Fruit fly (Drosophila melanogaster): ENCODE data around the gene unk.

The unk gene

DNA sequence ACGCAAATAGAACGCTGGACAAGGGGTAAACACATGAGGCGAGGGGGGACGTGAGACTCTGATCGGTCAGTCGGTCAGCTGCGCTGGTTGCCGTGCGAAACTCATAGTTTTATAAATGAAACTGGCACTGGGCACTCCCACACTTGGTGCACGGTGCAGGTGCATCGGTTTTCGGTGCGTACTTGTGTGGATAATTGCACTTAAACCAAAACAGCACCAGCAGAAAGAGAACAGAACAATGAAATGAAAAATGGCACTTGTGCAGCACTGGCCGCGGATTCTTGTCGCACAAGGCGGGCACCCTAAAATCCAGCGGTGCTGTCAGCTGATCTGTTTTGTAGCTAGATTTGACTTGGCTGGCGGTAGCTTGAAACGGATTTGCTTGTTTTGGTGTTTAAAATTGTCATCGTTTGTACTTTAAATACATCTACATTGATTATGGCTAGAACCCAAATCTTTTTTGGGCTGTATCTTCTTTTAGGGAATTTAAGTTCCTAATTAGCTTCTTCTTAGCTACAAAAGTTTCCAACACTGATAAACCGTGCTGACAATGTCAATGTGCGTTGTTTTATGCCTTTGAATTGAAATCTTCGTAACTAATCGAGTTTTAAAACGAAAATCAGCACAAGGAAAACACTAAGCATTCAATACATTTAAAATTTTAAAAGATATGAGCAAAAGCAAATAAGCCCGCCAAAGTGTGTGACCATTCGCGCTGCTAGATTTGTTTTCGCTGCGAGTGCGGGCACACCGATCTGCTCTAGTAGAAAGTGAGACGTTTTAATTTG lies 39.8 kb downstream of the unk start, which contains the start of the genes Rassf and CenB1A:
Rassf (minus strand) TSS at position 249 of the 788 bp plus-strand sequence.
CenB1A (plus strand) TSS at position 718 of the 788 bp plus-strand sequence.
- TF ChIP-seq N (GFP tag; optimal IDR thresholded peaks at IDR 0.05): no peak
- peak; percentile 40 for TF ChIP-seq Hr83 (GFP tag; optimal IDR thresholded peaks at IDR 0.05; ENCODE audit: poor library complexity, severe bottlenecking)
- peak; percentile 35 for TF ChIP-seq sv (GFP tag; optimal IDR thresholded peaks at IDR 0.05)
- peak; percentile 26 for TF ChIP-seq br (GFP tag; optimal IDR thresholded peaks at IDR 0.05)
- no peak for TF ChIP-seq Hnf4 (GFP tag; optimal IDR thresholded peaks at IDR 0.05)
- TF ChIP-seq Jra (GFP tag; optimal IDR thresholded peaks at IDR 0.05): peak; percentile 30
- TF ChIP-seq rgr (GFP tag; optimal IDR thresholded peaks at IDR 0.05): peak; percentile 19
- TF ChIP-seq HLH106 (tag; optimal IDR thresholded peaks at IDR 0.05): peak; percentile 54
- TF ChIP-seq Rel (GFP tag; optimal IDR thresholded peaks at IDR 0.05): no peak
- TF ChIP-seq Rel (tag; optimal IDR thresholded peaks at IDR 0.05): no peak
- peak; percentile 8 for TF ChIP-seq CG9705 (GFP tag; optimal IDR thresholded peaks at IDR 0.05)
- no peak for TF ChIP-seq pan (optimal IDR thresholded peaks at IDR 0.05)
- TF ChIP-seq dsf (GFP tag; optimal IDR thresholded peaks at IDR 0.05; ENCODE audit: borderline replicate concordance): no peak
- no peak for TF ChIP-seq brk (GFP tag; optimal IDR thresholded peaks at IDR 0.05)
- no peak for TF ChIP-seq Mio (GFP tag; optimal IDR thresholded peaks at IDR 0.05)
- TF ChIP-seq lola (GFP tag; optimal IDR thresholded peaks at IDR 0.05): no peak
- no peak for TF ChIP-seq dl (GFP tag; optimal IDR thresholded peaks at IDR 0.05; ENCODE audit: insufficient read depth in 1 of 2, partially characterized antibody in 2 of 2)
- no peak for TF ChIP-seq jim (GFP tag; optimal IDR thresholded peaks at IDR 0.05)
- TF ChIP-seq Sp1 (GFP tag; optimal IDR thresholded peaks at IDR 0.05): peak; percentile 13
- TF ChIP-seq GATAd (GFP tag; optimal IDR thresholded peaks at IDR 0.05): no peak
- no peak for TF ChIP-seq Vsx2 (GFP tag; optimal IDR thresholded peaks at IDR 0.05; ENCODE audit: partially characterized antibody)
- TF ChIP-seq usp (GFP tag; optimal IDR thresholded peaks at IDR 0.05): no peak
- no peak for TF ChIP-seq tai (GFP tag; optimal IDR thresholded peaks at IDR 0.05)
- TF ChIP-seq foxo (GFP tag; optimal IDR thresholded peaks at IDR 0.05): peak in 1 of 2 experiments; percentile 65
- peak; percentile 30 for TF ChIP-seq fru (GFP tag; optimal IDR thresholded peaks at IDR 0.05)
- peak; percentile 2 for TF ChIP-seq ey (GFP tag; optimal IDR thresholded peaks at IDR 0.05)
- TF ChIP-seq woc (GFP tag; optimal IDR thresholded peaks at IDR 0.05): peak; percentile 85
- no peak for TF ChIP-seq Abd-B (GFP tag; optimal IDR thresholded peaks at IDR 0.05)
- TF ChIP-seq Myc (optimal IDR thresholded peaks at IDR 0.05): peak; percentile 99
- TF ChIP-seq CrebA (GFP tag; optimal IDR thresholded peaks at IDR 0.05; ENCODE audit: borderline replicate concordance): no peak
- no peak for TF ChIP-seq dmrt93B (GFP tag; optimal IDR thresholded peaks at IDR 0.05)
- TF ChIP-seq h (GFP tag; optimal IDR thresholded peaks at IDR 0.05): peak; percentile 36
- TF ChIP-seq Dif (GFP tag; optimal IDR thresholded peaks at IDR 0.05; ENCODE audit: partially characterized antibody): no peak
- TF ChIP-seq Dfd (GFP tag; optimal IDR thresholded peaks at IDR 0.05): no peak
- peak; percentile 22 for TF ChIP-seq OdsH (GFP tag; optimal IDR thresholded peaks at IDR 0.05)
- no peak for TF ChIP-seq Hr78 (GFP tag; optimal IDR thresholded peaks at IDR 0.05)
- peak; percentile 45 for TF ChIP-seq psq (GFP tag; optimal IDR thresholded peaks at IDR 0.05)
- TF ChIP-seq sage (GFP tag; optimal IDR thresholded peaks at IDR 0.05): no peak

DNA sequence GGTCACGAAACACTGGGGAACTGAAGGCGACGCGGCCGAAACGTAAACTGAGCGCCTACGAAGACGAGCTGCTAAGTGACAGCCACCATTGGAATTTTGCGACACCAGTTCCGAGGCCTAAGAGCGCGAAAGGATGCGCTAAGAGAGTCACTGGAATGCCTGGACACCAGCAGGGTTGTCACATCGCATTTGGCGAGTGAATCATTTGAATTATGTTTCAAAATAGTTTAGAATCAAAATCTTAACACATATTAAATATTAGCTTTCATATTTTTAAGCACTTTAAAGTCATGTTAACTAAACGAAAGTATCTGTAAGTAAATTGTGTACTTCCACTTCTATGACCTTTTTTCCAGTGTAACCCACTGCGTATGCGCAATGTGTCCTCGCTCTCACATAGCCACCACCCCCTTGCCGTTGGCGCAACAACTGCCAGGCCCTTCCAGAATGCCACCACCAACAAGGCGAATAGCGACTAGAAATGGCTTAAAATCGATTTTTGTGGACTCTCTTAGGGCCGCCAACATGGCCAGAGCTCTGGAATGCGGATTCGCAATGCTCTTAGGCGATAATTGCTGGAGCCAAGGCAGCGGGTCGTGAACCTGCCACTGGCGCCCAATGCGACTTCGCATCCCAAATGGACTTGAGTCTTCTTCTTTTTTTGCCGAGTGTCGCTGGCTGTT lies 44.8 kb downstream of the unk start, which contains the start of gene Cow:
Cow (minus strand) TSS at position 51 of the 683 bp plus-strand sequence.
- TF ChIP-seq Hr78 (GFP tag; optimal IDR thresholded peaks at IDR 0.05): no peak
- no peak for TF ChIP-seq CG32264 (GFP tag; optimal IDR thresholded peaks at IDR 0.05)
- TF ChIP-seq OdsH (GFP tag; optimal IDR thresholded peaks at IDR 0.05): no peak
- TF ChIP-seq psq (GFP tag; optimal IDR thresholded peaks at IDR 0.05): no peak
- TF ChIP-seq Dif (GFP tag; optimal IDR thresholded peaks at IDR 0.05; ENCODE audit: partially characterized antibody): no peak
- TF ChIP-seq woc (GFP tag; optimal IDR thresholded peaks at IDR 0.05): no peak
- no peak for TF ChIP-seq usp (GFP tag; optimal IDR thresholded peaks at IDR 0.05)
- no peak for TF ChIP-seq CrebA (GFP tag; optimal IDR thresholded peaks at IDR 0.05; ENCODE audit: borderline replicate concordance)
- TF ChIP-seq GATAd (GFP tag; optimal IDR thresholded peaks at IDR 0.05): no peak
- TF ChIP-seq Myc (optimal IDR thresholded peaks at IDR 0.05): no peak
- no peak for TF ChIP-seq Abd-B (GFP tag; optimal IDR thresholded peaks at IDR 0.05)
- TF ChIP-seq brk (GFP tag; optimal IDR thresholded peaks at IDR 0.05): no peak
- TF ChIP-seq fru (GFP tag; optimal IDR thresholded peaks at IDR 0.05): peak; percentile 19
- no peak for TF ChIP-seq dmrt93B (GFP tag; optimal IDR thresholded peaks at IDR 0.05)
- TF ChIP-seq sage (GFP tag; optimal IDR thresholded peaks at IDR 0.05): no peak
- no peak for TF ChIP-seq N (GFP tag; optimal IDR thresholded peaks at IDR 0.05)
- TF ChIP-seq jim (GFP tag; optimal IDR thresholded peaks at IDR 0.05): no peak
- no peak for TF ChIP-seq Hnf4 (GFP tag; optimal IDR thresholded peaks at IDR 0.05)
- TF ChIP-seq tai (GFP tag; optimal IDR thresholded peaks at IDR 0.05): no peak
- TF ChIP-seq dl (GFP tag; optimal IDR thresholded peaks at IDR 0.05; ENCODE audit: insufficient read depth in 1 of 2, partially characterized antibody in 2 of 2): no peak
- TF ChIP-seq Vsx2 (GFP tag; optimal IDR thresholded peaks at IDR 0.05; ENCODE audit: partially characterized antibody): no peak
- TF ChIP-seq Jra (GFP tag; optimal IDR thresholded peaks at IDR 0.05): no peak
- peak in 1 of 2 experiments; percentile 48 for TF ChIP-seq foxo (GFP tag; optimal IDR thresholded peaks at IDR 0.05)
- peak; percentile 38 for TF ChIP-seq ey (GFP tag; optimal IDR thresholded peaks at IDR 0.05)
- TF ChIP-seq CG9705 (GFP tag; optimal IDR thresholded peaks at IDR 0.05): no peak
- TF ChIP-seq rgr (GFP tag; optimal IDR thresholded peaks at IDR 0.05): peak; percentile 46
- TF ChIP-seq dsf (GFP tag; optimal IDR thresholded peaks at IDR 0.05; ENCODE audit: borderline replicate concordance): no peak
- TF ChIP-seq lola (GFP tag; optimal IDR thresholded peaks at IDR 0.05): no peak
- TF ChIP-seq Hr83 (GFP tag; optimal IDR thresholded peaks at IDR 0.05; ENCODE audit: poor library complexity, severe bottlenecking): no peak
- TF ChIP-seq Mio (GFP tag; optimal IDR thresholded peaks at IDR 0.05): no peak
- TF ChIP-seq HLH106 (tag; optimal IDR thresholded peaks at IDR 0.05): peak; percentile 34
- TF ChIP-seq sv (GFP tag; optimal IDR thresholded peaks at IDR 0.05): peak; percentile 0
- peak; percentile 23 for TF ChIP-seq Sp1 (GFP tag; optimal IDR thresholded peaks at IDR 0.05)
- peak; percentile 50 for TF ChIP-seq h (GFP tag; optimal IDR thresholded peaks at IDR 0.05)
- TF ChIP-seq Rel (GFP tag; optimal IDR thresholded peaks at IDR 0.05): no peak
- TF ChIP-seq Rel (tag; optimal IDR thresholded peaks at IDR 0.05): no peak
- no peak for TF ChIP-seq pan (optimal IDR thresholded peaks at IDR 0.05)
- TF ChIP-seq br (GFP tag; optimal IDR thresholded peaks at IDR 0.05): peak; percentile 38
- no peak for TF ChIP-seq Dfd (GFP tag; optimal IDR thresholded peaks at IDR 0.05)
